Worm (Caenorhabditis elegans): ENCODE results near the gene immp-1.

ce11 chrIII:11814653-11815052 lies 39.9 kb downstream of the immp-1 start:
- no peak for TF ChIP-seq B0310.2 (tag; optimal IDR thresholded peaks at IDR 0.05)
- no peak for TF ChIP-seq aly-1 (tag; optimal IDR thresholded peaks at IDR 0.05)
- TF ChIP-seq ets-7 (tag; optimal IDR thresholded peaks at IDR 0.05), result no peak
- TF ChIP-seq ama-1 (optimal IDR thresholded peaks at IDR 0.05), result no peak
- no peak for TF ChIP-seq hmg-4 (GFP tag; optimal IDR thresholded peaks at IDR 0.05)
- TF ChIP-seq ceh-13 (GFP tag; optimal IDR thresholded peaks at IDR 0.05), result no peak

All from whole organism, early embryonic.